Fruit fly (Drosophila melanogaster): ENCODE data around the gene CG42675.

The CG42675 gene

DNA sequence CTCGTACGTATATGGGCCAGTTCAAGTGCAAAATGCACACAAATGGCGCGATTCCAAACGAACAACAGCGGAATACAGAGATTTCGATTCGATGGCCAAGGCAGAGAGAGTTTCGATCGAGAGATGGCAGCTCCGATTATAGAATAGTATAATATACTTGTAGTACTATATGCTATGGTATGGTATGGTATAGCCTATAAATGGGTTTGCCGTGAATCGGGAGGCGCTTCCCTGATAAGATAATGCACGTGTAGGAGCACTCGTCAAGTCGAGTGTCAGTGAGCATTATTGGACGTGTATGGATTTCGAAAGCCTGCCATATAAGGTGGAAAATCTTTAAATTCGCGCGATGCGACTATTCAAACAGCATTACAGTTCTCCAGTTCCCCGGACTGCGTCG lies 30.1 kb downstream of the CG42675 start:
- TF ChIP-seq Dll (optimal IDR thresholded peaks at IDR 0.05) (no peak), psq (optimal IDR thresholded peaks at IDR 0.05) (no peak), EcR (GFP tag; optimal IDR thresholded peaks at IDR 0.05) (no peak), usp (GFP tag; optimal IDR thresholded peaks at IDR 0.05) (no peak), pan (optimal IDR thresholded peaks at IDR 0.05) (no peak)

DNA sequence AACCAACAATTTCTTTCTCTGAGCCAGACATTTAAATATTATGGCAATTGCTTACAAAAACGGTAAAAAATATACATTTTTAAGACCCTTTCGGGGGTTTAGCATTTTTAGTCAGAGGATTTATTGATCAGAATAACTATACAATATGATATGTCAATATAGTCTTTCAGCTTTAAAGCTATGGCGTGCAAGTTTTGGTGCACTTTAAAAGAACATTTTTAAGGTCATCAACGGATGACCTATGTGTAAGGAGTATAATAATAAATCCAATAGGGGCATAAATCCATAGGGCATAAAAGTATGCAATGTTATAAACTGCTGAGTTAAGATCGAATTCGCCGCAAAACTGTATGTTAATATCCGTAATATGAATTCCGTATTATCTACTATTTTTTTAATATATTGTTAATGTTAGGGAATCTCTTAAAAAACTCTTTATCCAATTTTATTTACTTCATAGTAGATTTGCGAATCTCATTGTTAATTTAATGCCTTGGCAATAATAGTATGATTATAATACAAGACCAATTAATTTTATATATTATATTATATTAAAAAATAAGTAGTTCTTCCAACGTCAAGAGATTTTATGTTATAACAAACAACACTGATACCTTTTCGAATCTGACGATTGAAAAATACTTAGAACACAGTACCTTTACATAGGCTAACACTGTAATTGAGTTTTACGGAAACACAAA lies 33.3 kb downstream of the CG42675 start, which contains the start of gene CG14676:
Gene CG14676 (plus strand): TSS at position 651 of the 701 bp plus-strand sequence.
- TF ChIP-seq psq (optimal IDR thresholded peaks at IDR 0.05), result no peak
- TF ChIP-seq CG8478 (optimal IDR thresholded peaks at IDR 0.05), result no peak
- TF ChIP-seq Dll (optimal IDR thresholded peaks at IDR 0.05), result no peak
- TF ChIP-seq pan (optimal IDR thresholded peaks at IDR 0.05), result no peak

DNA sequence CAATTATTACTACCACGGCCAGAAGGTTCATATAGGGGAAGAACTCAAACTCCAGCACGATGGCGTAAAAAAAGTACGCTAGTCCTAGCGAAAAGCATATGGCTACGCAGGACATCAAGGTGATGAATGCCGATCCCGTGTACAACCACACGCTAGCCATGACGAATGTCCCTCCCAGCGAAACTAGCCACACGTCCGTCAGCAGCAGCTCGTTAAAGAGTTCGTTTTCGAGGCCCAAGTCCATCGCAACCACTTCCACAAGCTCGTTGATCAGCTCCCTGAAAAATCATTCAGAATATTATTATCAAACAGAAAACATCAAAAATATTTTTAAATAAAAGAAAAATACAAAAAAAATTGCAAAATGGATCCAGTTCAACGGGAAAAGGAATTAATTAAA lies 39.6 kb downstream of the CG42675 start, which contains the start of gene CG34287:
Gene CG34287 (plus strand): TSS at position 301 of the 400 bp plus-strand sequence.
- TF ChIP-seq psq (optimal IDR thresholded peaks at IDR 0.05), result no peak
- TF ChIP-seq usp (GFP tag; optimal IDR thresholded peaks at IDR 0.05), result no peak
- no peak for TF ChIP-seq Dll (optimal IDR thresholded peaks at IDR 0.05)

DNA sequence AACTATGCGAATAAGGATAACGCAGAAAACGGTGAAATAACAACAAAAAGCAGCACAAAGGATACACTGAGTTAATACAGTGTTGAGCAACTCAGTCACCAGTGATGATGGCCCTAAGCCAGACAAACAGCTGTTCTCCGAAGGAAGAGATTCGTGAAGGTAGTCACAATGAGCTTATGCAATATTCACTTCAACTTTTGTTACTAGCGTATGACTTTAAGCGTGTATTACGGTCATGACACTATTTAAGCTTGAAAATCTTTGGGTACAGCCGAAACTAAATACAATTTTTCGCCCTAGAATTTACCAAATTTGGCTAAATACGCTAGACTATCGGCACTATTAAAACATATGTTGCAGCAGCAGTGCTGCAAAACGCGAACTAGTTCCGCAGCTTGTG lies 42.8 kb downstream of the CG42675 start, which contains the start of the genes disp and ECSIT:
Gene disp (minus strand): TSS at position 97 of the 400 bp plus-strand sequence.
Gene ECSIT (plus strand): TSS at position 371 of the 400 bp plus-strand sequence.
- TF ChIP-seq CG8478 (optimal IDR thresholded peaks at IDR 0.05) (no peak), Dll (optimal IDR thresholded peaks at IDR 0.05) (no peak), pan (optimal IDR thresholded peaks at IDR 0.05) (no peak), psq (optimal IDR thresholded peaks at IDR 0.05) (no peak), usp (GFP tag; optimal IDR thresholded peaks at IDR 0.05) (no peak), EcR (GFP tag; optimal IDR thresholded peaks at IDR 0.05) (no peak)

DNA sequence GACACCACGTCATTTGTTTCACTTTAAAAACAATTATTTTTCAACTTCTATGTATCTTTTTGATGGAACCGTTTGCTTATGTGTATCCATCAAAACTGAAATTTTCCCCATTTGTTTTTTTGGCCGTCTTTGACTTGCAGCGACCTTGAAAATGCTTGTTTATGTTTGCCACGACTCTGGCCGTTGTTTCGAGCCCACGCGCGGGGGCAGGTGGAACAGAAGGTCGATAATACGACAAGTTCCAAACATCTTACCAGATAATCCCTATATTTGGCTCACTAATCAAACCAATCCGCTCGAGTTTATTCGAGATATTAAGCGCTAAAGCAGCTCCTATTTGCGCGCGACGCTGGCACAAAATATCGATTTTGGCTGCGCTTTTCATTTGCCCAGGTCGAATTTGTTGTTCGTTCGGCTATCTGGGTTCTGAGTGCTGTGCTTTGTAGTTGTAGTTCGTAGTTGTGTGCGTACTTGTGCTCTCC lies 47.4 kb downstream of the CG42675 start:
- no peak for TF ChIP-seq CG8478 (optimal IDR thresholded peaks at IDR 0.05)
- TF ChIP-seq pan (optimal IDR thresholded peaks at IDR 0.05), result no peak
- TF ChIP-seq EcR (GFP tag; optimal IDR thresholded peaks at IDR 0.05), result no peak
- no peak for TF ChIP-seq usp (GFP tag; optimal IDR thresholded peaks at IDR 0.05)
- no peak for TF ChIP-seq psq (optimal IDR thresholded peaks at IDR 0.05)
- TF ChIP-seq Dll (optimal IDR thresholded peaks at IDR 0.05), result no peak

DNA sequence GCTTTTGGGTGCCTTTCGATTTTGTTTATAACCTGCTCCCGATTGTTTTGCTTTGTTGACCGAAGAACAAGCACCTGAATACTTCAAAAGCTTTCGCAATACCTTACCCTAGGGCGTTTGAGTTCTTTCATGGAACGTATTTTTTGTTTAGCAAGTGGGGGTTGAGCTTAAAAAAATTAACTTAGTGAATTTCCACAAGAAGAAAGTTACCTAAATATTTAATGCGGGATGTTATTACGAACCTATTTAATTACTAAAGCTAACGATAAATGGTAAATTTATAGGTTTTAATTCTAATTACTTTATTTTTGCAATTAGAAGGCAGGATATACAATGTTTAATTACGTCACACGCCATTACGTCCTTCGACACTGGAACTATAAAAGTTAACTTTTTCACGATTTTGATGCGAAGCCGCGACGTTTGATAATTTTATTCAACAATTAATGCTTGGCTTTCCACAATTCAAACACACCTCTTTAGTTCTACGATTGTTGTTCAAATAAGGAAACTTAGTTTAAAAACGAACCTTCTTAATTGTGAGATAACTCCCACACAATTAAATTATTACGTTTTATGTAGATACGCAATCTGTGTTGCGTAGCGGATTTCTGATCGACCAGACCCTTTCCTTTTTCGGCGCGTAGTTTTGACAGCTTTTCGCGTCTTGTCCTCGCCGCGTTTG lies 48.0 kb downstream of the CG42675 start:
- TF ChIP-seq pan (optimal IDR thresholded peaks at IDR 0.05) (no peak), EcR (GFP tag; optimal IDR thresholded peaks at IDR 0.05) (no peak), Dll (optimal IDR thresholded peaks at IDR 0.05) (no peak), CG8478 (optimal IDR thresholded peaks at IDR 0.05) (no peak), psq (optimal IDR thresholded peaks at IDR 0.05) (no peak), usp (GFP tag; optimal IDR thresholded peaks at IDR 0.05) (no peak)

DNA sequence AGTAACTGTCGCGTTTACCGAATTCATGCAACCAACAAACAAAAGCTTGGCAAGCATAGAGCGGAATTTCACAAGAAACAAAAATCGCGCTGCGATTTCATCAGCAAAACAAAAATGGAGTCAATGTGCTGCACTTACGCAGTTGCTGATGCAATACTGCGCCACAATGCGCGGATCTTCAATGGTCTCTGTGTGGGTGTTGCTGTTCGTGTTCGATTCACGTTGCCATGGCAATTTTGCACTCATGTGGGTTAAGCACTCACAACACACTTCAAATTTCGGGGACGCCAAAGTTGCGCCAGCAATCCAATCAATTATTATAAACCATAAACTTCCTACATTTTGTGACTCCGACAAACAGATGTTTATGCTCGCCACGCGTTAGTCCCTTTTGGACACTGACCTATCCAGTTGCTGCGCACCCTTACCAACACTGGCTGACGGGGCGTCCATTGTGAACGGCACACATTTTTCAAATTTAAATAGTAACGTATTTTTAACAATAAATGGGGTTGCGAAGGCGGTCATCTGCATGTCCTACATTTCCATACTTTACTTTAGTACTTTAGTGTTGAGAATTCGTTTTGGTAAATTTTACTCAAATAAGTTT lies 48.7 kb downstream of the CG42675 start, which contains the start of gene CG2017:
Gene CG2017 (minus strand): TSS at position 374 of the 610 bp plus-strand sequence.
- TF ChIP-seq CG8478 (optimal IDR thresholded peaks at IDR 0.05), result no peak
- TF ChIP-seq EcR (GFP tag; optimal IDR thresholded peaks at IDR 0.05), result no peak
- TF ChIP-seq Dll (optimal IDR thresholded peaks at IDR 0.05), result no peak
- TF ChIP-seq psq (optimal IDR thresholded peaks at IDR 0.05), result no peak
- no peak for TF ChIP-seq pan (optimal IDR thresholded peaks at IDR 0.05)
- TF ChIP-seq usp (GFP tag; optimal IDR thresholded peaks at IDR 0.05), result no peak

Measured in whole organism.